Worm (Caenorhabditis elegans) whole organism, L4 larva: ENCODE data around the gene M02E1.1.

Experiments
- F10B5.3 ChIP-seq: sonication (generic microtip); optimal IDR thresholded peaks from 2 replicates; lab custom pipeline; 2016; ENCODE audit warnings: mild to moderate bottlenecking, missing genetic modification characterization, missing compliant biosample characterization
- aha-1 ChIP-seq: fragments of 150-350 bp; peaks from one replicate; lab custom pipeline; 2014; ENCODE audit warnings: missing biosample characterization, missing genetic modification characterization
- arid-1 ChIP-seq: fragments of 200-800 bp; sonication (Bioruptor generic); conservative IDR thresholded peaks from 2 replicates; pipeline ENCODE4 v1.3.6; 2022; ENCODE audit warnings: missing genetic modification reagents, missing genetic modification characterization, missing compliant biosample characterization
- daf-16 ChIP-seq, 3 experiments: sonication (generic microtip); optimal IDR thresholded peaks; 2 replicates each; lab custom pipeline; 2016 to 2017; ENCODE audit warnings: missing genetic modification characterization in 3 of 3, missing genetic modification reagents in 3 of 3, mild to moderate bottlenecking in 2 of 3, missing compliant biosample characterization in 2 of 3, missing biosample characterization in 1 of 3, moderate library complexity in 1 of 3
- daf-19 ChIP-seq: fragments of 200-800 bp; sonication (Bioruptor generic); conservative IDR thresholded peaks from 2 replicates; pipeline ENCODE4 v1.3.6; 2022; ENCODE audit warnings: missing genetic modification characterization, missing compliant biosample characterization
- dmd-6 ChIP-seq: fragments of 200-800 bp; sonication (Bioruptor generic); IDR thresholded peaks from 2 replicates; pipeline ENCODE4 v1.3.6; 2022; ENCODE audit warnings: missing genetic modification reagents, missing genetic modification characterization, missing compliant biosample characterization
- dpl-1 ChIP-seq: fragments of 150-350 bp; optimal IDR thresholded peaks from 2 replicates; lab custom pipeline; 2014; ENCODE audit warnings: missing biosample characterization, missing genetic modification reagents, missing genetic modification characterization
- duxl-1 ChIP-seq: sonication (generic microtip); optimal IDR thresholded peaks from 2 replicates; lab custom pipeline; 2016; ENCODE audit warnings: mild to moderate bottlenecking, missing genetic modification characterization, moderate library complexity, missing compliant biosample characterization; ENCODE audit not compliant: poor library complexity
- dve-1 ChIP-seq: sonication (generic microtip); optimal IDR thresholded peaks from 2 replicates; lab custom pipeline; 2017; ENCODE audit warnings: antibody characterized with exemption, mild to moderate bottlenecking, missing genetic modification characterization, missing compliant biosample characterization; ENCODE audit not compliant: insufficient read depth
- egl-43 ChIP-seq: fragments of 200-800 bp; sonication (Bioruptor generic); IDR thresholded peaks from 2 replicates; pipeline ENCODE4 v1.3.6; 2022; ENCODE audit warnings: missing genetic modification reagents, missing genetic modification characterization, missing compliant biosample characterization
- gei-8 ChIP-seq: fragments of 200-800 bp; sonication (Bioruptor generic); optimal IDR thresholded peaks from 2 replicates; lab custom pipeline; 2018; ENCODE audit warnings: mild to moderate bottlenecking, missing genetic modification characterization, missing compliant biosample characterization
- hif-1 ChIP-seq, 2 experiments: sonication (generic microtip); optimal IDR thresholded peaks; 2 replicates each; lab custom pipeline; 2016 to 2017; ENCODE audit warnings: missing compliant biosample characterization in 2 of 2, missing genetic modification characterization in 2 of 2, missing genetic modification reagents in 2 of 2, missing genotype in 2 of 2, mild to moderate bottlenecking in 1 of 2
- hlh-11 ChIP-seq: fragments of 200-800 bp; sonication (Bioruptor generic); optimal IDR thresholded peaks from 2 replicates; lab custom pipeline; 2018; ENCODE audit warnings: mild to moderate bottlenecking, missing genetic modification characterization, missing compliant biosample characterization
- hlh-30 ChIP-seq: sonication (generic microtip); optimal IDR thresholded peaks from 2 replicates; lab custom pipeline; 2017; ENCODE audit warnings: antibody characterized with exemption, mild to moderate bottlenecking, missing genetic modification characterization, missing compliant biosample characterization; ENCODE audit not compliant: insufficient read depth
- hmg-1.1 ChIP-seq: fragments of 200-800 bp; sonication (Bioruptor generic); IDR thresholded peaks from 2 replicates; pipeline ENCODE4 v1.3.6; 2022; ENCODE audit warnings: missing genetic modification reagents, missing genetic modification characterization, missing compliant biosample characterization
- jun-1 ChIP-seq: fragments of 150-350 bp; optimal IDR thresholded peaks from 2 replicates; lab custom pipeline; 2014; ENCODE audit warnings: missing biosample characterization, missing genetic modification reagents, missing genetic modification characterization
- lim-7 ChIP-seq: fragments of 200-800 bp; sonication (Bioruptor generic); IDR thresholded peaks from 2 replicates; pipeline ENCODE4 v1.3.6; 2022; ENCODE audit warnings: missing genetic modification characterization, missing compliant biosample characterization
- lin-1 ChIP-seq: fragments of 200-800 bp; sonication (Bioruptor generic); IDR thresholded peaks from 2 replicates; pipeline ENCODE4 v1.3.6; 2022; ENCODE audit warnings: missing genetic modification reagents, missing genetic modification characterization, missing compliant biosample characterization
- lin-29 ChIP-seq: fragments of 200-800 bp; sonication (Bioruptor generic); IDR thresholded peaks from 2 replicates; pipeline ENCODE4 v1.3.6; 2022; ENCODE audit warnings: missing genetic modification reagents, missing genetic modification characterization, missing compliant biosample characterization
- lir-3 ChIP-seq: sonication (generic microtip); optimal IDR thresholded peaks from 2 replicates; lab custom pipeline; 2016; ENCODE audit warnings: mild to moderate bottlenecking, missing genetic modification characterization, missing compliant biosample characterization
- lsy-2 ChIP-seq, 2 experiments: fragments of 150-350 bp in 1 of 2; sonication (generic microtip) in 1 of 2; optimal IDR thresholded peaks; 2 replicates each; lab custom pipeline; 2014 to 2017; ENCODE audit warnings: missing biosample characterization in 2 of 2, missing genetic modification characterization in 2 of 2
- madf-9 ChIP-seq: fragments of 200-800 bp; sonication (Bioruptor generic); conservative IDR thresholded peaks from 2 replicates; pipeline ENCODE4 v1.3.6; 2022; ENCODE audit warnings: missing genetic modification reagents, missing genetic modification characterization, missing compliant biosample characterization
- mdl-1 ChIP-seq, 2 experiments: fragments of 150-350 bp in 1 of 2; sonication (generic microtip) in 1 of 2; optimal IDR thresholded peaks; 2 replicates each; lab custom pipeline; 2014 to 2017; ENCODE audit warnings: missing biosample characterization in 2 of 2, missing genetic modification characterization in 2 of 2
- mep-1 ChIP-seq: fragments of 150-350 bp; sonication (generic microtip); optimal IDR thresholded peaks from 3 replicates; lab custom pipeline; 2014; ENCODE audit warnings: missing biosample characterization, missing genetic modification characterization
- mes-2 ChIP-seq: sonication (generic microtip); optimal IDR thresholded peaks from 2 replicates; lab custom pipeline; 2016; ENCODE audit warnings: missing genotype, mild to moderate bottlenecking, missing genetic modification characterization, missing compliant biosample characterization; ENCODE audit not compliant: poor library complexity, severe bottlenecking
- mxl-3 ChIP-seq: fragments of 200-800 bp; sonication (Bioruptor generic); optimal IDR thresholded peaks from 2 replicates; lab custom pipeline; 2018; ENCODE audit warnings: mild to moderate bottlenecking, missing genetic modification characterization, missing compliant biosample characterization
- nhr-10 ChIP-seq: fragments of 150-350 bp; optimal IDR thresholded peaks from 2 replicates; lab custom pipeline; 2014; ENCODE audit warnings: missing biosample characterization, missing genetic modification characterization
- nhr-11 ChIP-seq: fragments of 150-350 bp; optimal IDR thresholded peaks from 2 replicates; lab custom pipeline; 2014; ENCODE audit warnings: missing biosample characterization, missing genetic modification characterization
- nhr-237 ChIP-seq: sonication (generic microtip); optimal IDR thresholded peaks from 2 replicates; lab custom pipeline; 2017; ENCODE audit warnings: missing biosample characterization, missing genetic modification characterization
- nhr-25 ChIP-seq: sonication (generic microtip); optimal IDR thresholded peaks from 2 replicates; lab custom pipeline; 2017; ENCODE audit warnings: missing genetic modification characterization, mild to moderate bottlenecking, missing compliant biosample characterization, antibody characterized with exemption, moderate library complexity, borderline replicate concordance; ENCODE audit not compliant: insufficient read depth
- nhr-28 ChIP-seq: fragments of 150-350 bp; optimal IDR thresholded peaks from 2 replicates; lab custom pipeline; 2014; ENCODE audit warnings: missing biosample characterization, missing genetic modification characterization
- nhr-41 ChIP-seq: fragments of 200-800 bp; sonication (Bioruptor generic); IDR thresholded peaks from 2 replicates; pipeline ENCODE4 v1.3.6; 2022; ENCODE audit warnings: missing genetic modification reagents, missing genetic modification characterization, missing compliant biosample characterization
- nhr-42 ChIP-seq: fragments of 200-800 bp; sonication (Bioruptor generic); IDR thresholded peaks from 2 replicates; pipeline ENCODE4 v1.3.6; 2022; ENCODE audit warnings: missing genetic modification characterization, missing compliant biosample characterization
- nhr-6 ChIP-seq: fragments of 150-350 bp; optimal IDR thresholded peaks from 2 replicates; lab custom pipeline; 2014; ENCODE audit warnings: missing biosample characterization, missing genetic modification characterization
- nhr-77 ChIP-seq: fragments of 150-350 bp; optimal IDR thresholded peaks from 2 replicates; lab custom pipeline; 2014; ENCODE audit warnings: missing biosample characterization, missing genetic modification characterization
- pqm-1 ChIP-seq: sonication (generic microtip); optimal IDR thresholded peaks from 2 replicates; lab custom pipeline; 2017; ENCODE audit warnings: missing biosample characterization, missing genetic modification characterization
- sdz-12 ChIP-seq: fragments of 200-800 bp; sonication (Bioruptor generic); optimal IDR thresholded peaks from 2 replicates; lab custom pipeline; 2018; ENCODE audit warnings: mild to moderate bottlenecking, missing genetic modification characterization, missing compliant biosample characterization
- spr-1 ChIP-seq: sonication (generic microtip); optimal IDR thresholded peaks from 2 replicates; lab custom pipeline; 2016; ENCODE audit warnings: mild to moderate bottlenecking, missing genetic modification characterization, missing compliant biosample characterization
- spr-3 ChIP-seq: fragments of 200-800 bp; sonication (Bioruptor generic); optimal IDR thresholded peaks from 2 replicates; lab custom pipeline; 2018; ENCODE audit warnings: mild to moderate bottlenecking, missing genetic modification characterization, missing compliant biosample characterization
- zag-1 ChIP-seq: fragments of 150-350 bp; optimal IDR thresholded peaks from 2 replicates; lab custom pipeline; 2014; ENCODE audit warnings: missing biosample characterization, missing genetic modification characterization
- zfp-3 ChIP-seq: fragments of 200-800 bp; sonication (Bioruptor generic); conservative IDR thresholded peaks from 2 replicates; pipeline ENCODE4 v1.3.6; 2022; ENCODE audit warnings: missing genetic modification reagents, missing genetic modification characterization, missing compliant biosample characterization
- ztf-7 ChIP-seq: fragments of 150-350 bp; optimal IDR thresholded peaks from 2 replicates; lab custom pipeline; 2014; ENCODE audit warnings: missing biosample characterization, missing genetic modification characterization

Gene M02E1.1

DNA sequence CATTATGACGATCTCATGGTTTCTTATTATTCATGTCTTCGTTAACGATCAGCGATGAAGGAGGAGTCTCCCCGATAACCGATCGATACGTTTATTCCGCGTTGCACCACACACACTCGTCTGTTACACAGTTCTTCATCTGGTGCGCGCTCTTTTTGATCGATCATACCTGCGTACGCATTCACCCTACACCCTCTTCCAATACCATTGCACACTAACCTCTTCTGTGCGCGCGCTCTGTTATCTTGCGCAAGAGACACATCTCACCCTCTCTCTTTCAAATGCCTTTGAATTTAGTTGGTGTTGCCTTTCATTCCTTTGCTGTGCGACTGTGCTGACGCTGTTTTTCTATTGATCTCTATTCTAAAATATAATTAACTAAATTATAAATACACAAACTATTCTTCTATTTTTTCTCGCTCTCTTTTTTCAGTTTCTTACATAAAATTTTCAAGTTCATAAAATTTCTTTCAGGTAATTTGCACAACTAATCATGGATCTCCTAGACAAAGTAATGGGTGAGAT, 45.9 kb downstream of the M02E1.1 start, which contains the start of gene nrde-3:
TSS of gene nrde-3 (plus strand) at position 475 of the 525 bp plus-strand sequence.
- TF ChIP-seq arid-1 (GFP tag; lab: Robert Waterston, UW), result no peak
- TF ChIP-seq, all 104 proteins: peak for 0

DNA sequence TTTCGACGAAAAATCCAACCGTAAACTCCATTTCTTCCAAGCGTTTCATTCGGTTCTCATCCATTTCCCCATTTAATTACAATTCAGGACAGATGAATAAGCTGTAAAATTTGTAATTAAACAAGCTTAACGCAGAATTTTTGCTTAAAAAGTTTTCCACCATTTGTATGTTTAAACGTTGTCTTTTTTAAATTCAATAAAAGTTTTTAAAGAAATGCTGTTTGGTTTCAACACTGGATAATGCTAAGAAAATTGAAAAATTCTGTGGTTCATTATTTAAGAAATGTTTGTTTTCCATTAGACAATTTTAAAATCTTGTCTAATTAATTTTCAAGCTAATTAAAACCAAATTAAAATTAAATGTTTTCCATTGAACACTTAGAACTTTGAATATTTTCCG, 54.6 kb downstream of the M02E1.1 start, which contains the start of gene R04A9.3:
TSS of gene R04A9.3 (minus strand) at position 101 of the 400 bp plus-strand sequence.
- TF ChIP-seq lin-29 (GFP tag; lab: Robert Waterston, UW), result no peak
- no peak for TF ChIP-seq nhr-10 (tag; lab: Kevin White, UChicago)
- TF ChIP-seq daf-19 (GFP tag; lab: Robert Waterston, UW), result no peak
- no peak for TF ChIP-seq dve-1
- no peak for TF ChIP-seq zag-1 (tag; lab: Kevin White, UChicago)
- no peak for TF ChIP-seq nhr-41
- no peak for TF ChIP-seq spr-3 (GFP tag; lab: Kevin White, UChicago)
- no peak for TF ChIP-seq nhr-6 (tag; lab: Kevin White, UChicago)
- TF ChIP-seq madf-9 (GFP tag; lab: Robert Waterston, UW), result no peak
- TF ChIP-seq ztf-7 (tag; lab: Kevin White, UChicago), result no peak
- no peak for TF ChIP-seq nhr-42 (GFP tag; lab: Robert Waterston, UW)

ce11 chrX:381029-381428, 55.1 kb downstream of the M02E1.1 start:
- TF ChIP-seq dve-1 (peak; percentile 11), lim-7 (no peak), nhr-42 (GFP tag; lab: Robert Waterston, UW) (no peak), egl-43 (GFP tag; lab: Robert Waterston, UW) (0 out of 2 replicates have a peak, but pooled peaks have one; percentile 34), nhr-28 (tag; lab: Kevin White, UChicago) (peak; percentile 13), lir-3 (tag; lab: Kevin White, UChicago) (no peak), hmg-1.1 (GFP tag; lab: Robert Waterston, UW) (peak; percentile 62), hlh-30 (tag; lab: Kevin White, UChicago) (peak; percentile 55), mes-2 (peak; percentile 43), aha-1 (tag; lab: Kevin White, UChicago) (peak; percentile 70), gei-8 (GFP tag; lab: Kevin White, UChicago) (no peak), nhr-237 (tag; lab: Kevin White, UChicago) (no peak), hlh-11 (peak; percentile 22), mep-1 (tag; lab: Kevin White, UChicago) (peak; percentile 7), mxl-3 (peak; percentile 62)

ce11 chrX:382692-383091, 56.8 kb downstream of the M02E1.1 start, which contains the start of gene ife-2:
Gene ife-2, minus strand, starts transcription at chrX:382709.
- TF ChIP-seq hmg-1.1 (GFP tag; lab: Robert Waterston, UW) (peak; percentile 63), mxl-3 (peak; percentile 58), F10B5.3 (tag; lab: Kevin White, UChicago) (peak; percentile 9), hlh-30 (tag; lab: Kevin White, UChicago) (peak; percentile 85), nhr-11 (tag; lab: Kevin White, UChicago) (peak; percentile 39), mdl-1 (tag; optimal IDR thresholded peaks at IDR 0.05; lab: Kevin White, UChicago) (peak in 1 of 2 experiments; percentile 39), zfp-3 (GFP tag; lab: Robert Waterston, UW) (no peak), spr-1 (tag; lab: Kevin White, UChicago) (peak; percentile 26), nhr-28 (tag; lab: Kevin White, UChicago) (peak; percentile 89), dmd-6 (GFP tag; lab: Robert Waterston, UW) (peak; percentile 40; the same call in 1 of the 2 replicates), duxl-1 (tag; lab: Kevin White, UChicago) (peak; percentile 54), nhr-25 (tag; lab: Kevin White, UChicago) (no peak), hlh-11 (peak; percentile 71), dve-1 (peak; percentile 88), nhr-6 (tag; lab: Kevin White, UChicago) (peak; percentile 75), hif-1 (tag; optimal IDR thresholded peaks at IDR 0.05; lab: Kevin White, UChicago) (peak in 1 of 2 experiments; percentile 24), nhr-77 (tag; lab: Kevin White, UChicago) (peak; percentile 79), sdz-12 (GFP tag; lab: Kevin White, UChicago) (no peak), jun-1 (tag; lab: Kevin White, UChicago) (peak; percentile 30), arid-1 (GFP tag; lab: Robert Waterston, UW) (no peak), lin-1 (GFP tag; lab: Robert Waterston, UW) (no peak), dpl-1 (GFP tag; lab: Kevin White, UChicago) (peak; percentile 71), lir-3 (tag; lab: Kevin White, UChicago) (no peak), lsy-2 (tag; optimal IDR thresholded peaks at IDR 0.05; lab: Kevin White, UChicago) (peak in 1 of 2 experiments; percentile 82), mes-2 (peak; percentile 77), pqm-1 (peak; percentile 7), daf-16 (GFP tag; optimal IDR thresholded peaks at IDR 0.05; lab: Kevin White, UChicago) (peak in 1 of 2 experiments; percentile 42), daf-16 (tag; optimal IDR thresholded peaks at IDR 0.05; lab: Kevin White, UChicago) (peak; percentile 87)
